Worm (Caenorhabditis elegans) whole organism, L4/young adult: Measurements from ENCODE around the gene lgc-49.

ENCODE experiments used
- W03F9.2 ChIP-seq: fragments of 150-350 bp; optimal IDR thresholded peaks from 2 replicates; lab custom pipeline; 2014; ENCODE audit warnings: missing biosample characterization, missing genetic modification characterization
- him-1 ChIP-seq: sonication (generic microtip); optimal IDR thresholded peaks from 2 replicates; lab custom pipeline; 2016; ENCODE audit warnings: missing genotype, missing genetic modification reagents, missing genetic modification characterization, missing compliant biosample characterization

- TF ChIP-seq him-1 (no peak), W03F9.2 (no peak)
These were observed 42.1 kb upstream of the lgc-49 start for ce11 chrV:11148971-11149370.
